1 fruit fly cellular context compared by ENCODE assay signal in genomic region chr3R:23314332-23314731, dm6.
TF ChIP-seq lines count a peak whose summit lies in the region.

No protein-coding gene starts in this region.

TF ChIP-seq in whole organism, embryonic, 481 proteins besides CTCF, POLR2A, EP300 and RAD21 (continued from another document and continues in another):
- TF ChIP-seq Mes4 (GFP tag; optimal IDR thresholded peaks at IDR 0.05; lab: Kevin White, UChicago) (peak; percentile 19), CG10565 (GFP tag; optimal IDR thresholded peaks at IDR 0.05; lab: Kevin White, UChicago) (no peak), pum (GFP tag; optimal IDR thresholded peaks at IDR 0.05; lab: Kevin White, UChicago) (no peak), chm (GFP tag; IDR thresholded peaks at IDR 0.05; lab: Robert Waterston, UW) (peak; percentile 74), gem (tag; optimal IDR thresholded peaks at IDR 0.05; lab: Kevin White, UChicago) (no peak), CG6791 (GFP tag; IDR thresholded peaks at IDR 0.05; lab: Robert Waterston, UW; ENCODE audit: partially characterized antibody) (no peak), ken (GFP tag; IDR thresholded peaks at IDR 0.05; lab: Robert Waterston, UW) (no peak), NC2β (GFP tag; optimal IDR thresholded peaks at IDR 0.05; lab: Kevin White, UChicago) (no peak), Ets97D (GFP tag; optimal IDR thresholded peaks at IDR 0.05; lab: Kevin White, UChicago) (peak; percentile 91), CG4424 (GFP tag; optimal IDR thresholded peaks at IDR 0.05; lab: Kevin White, UChicago) (peak; percentile 20), ttk (GFP tag; IDR thresholded peaks at IDR 0.05; lab: Robert Waterston, UW) (no peak), CG18011 (GFP tag; optimal IDR thresholded peaks at IDR 0.05; lab: Kevin White, UChicago) (no peak), CG17829 (tag; optimal IDR thresholded peaks at IDR 0.05; lab: Kevin White, UChicago) (peak; percentile 22), Dbx (GFP tag; IDR thresholded peaks at IDR 0.05; lab: Robert Waterston, UW) (0 out of 3 replicates have a peak, but pooled peaks have one; percentile 27), Adf1 (GFP tag; IDR thresholded peaks at IDR 0.05; lab: Robert Waterston, UW) (peak; percentile 54; the same call in 1 of the 2 replicates), CG3838 (GFP tag; optimal IDR thresholded peaks at IDR 0.05; lab: Kevin White, UChicago) (no peak), Hsf (GFP tag; optimal IDR thresholded peaks at IDR 0.05; lab: Kevin White, UChicago) (peak; percentile 3), CG3065 (GFP tag; optimal IDR thresholded peaks at IDR 0.05; lab: Kevin White, UChicago) (no peak), CG7928 (GFP tag; optimal IDR thresholded peaks at IDR 0.05; lab: Kevin White, UChicago) (no peak), Doc2 (GFP tag; IDR thresholded peaks at IDR 0.05; lab: Robert Waterston, UW) (no peak), fu2 (GFP tag; optimal IDR thresholded peaks at IDR 0.05; lab: Kevin White, UChicago) (no peak), CG7963 (GFP tag; IDR thresholded peaks at IDR 0.05; lab: Robert Waterston, UW; ENCODE audit: partially characterized antibody) (no peak), vnd (GFP tag; IDR thresholded peaks at IDR 0.05; lab: Robert Waterston, UW; ENCODE audit: partially characterized antibody) (no peak), CG7786 (GFP tag; optimal IDR thresholded peaks at IDR 0.05; lab: Kevin White, UChicago) (no peak), CG1832 (GFP tag; optimal IDR thresholded peaks at IDR 0.05; lab: Kevin White, UChicago) (no peak), ci (GFP tag; IDR thresholded peaks at IDR 0.05; lab: Robert Waterston, UW) (peak; percentile 82), jing (GFP tag; optimal IDR thresholded peaks at IDR 0.05; lab: Kevin White, UChicago) (no peak), CG11093 (GFP tag; IDR thresholded peaks at IDR 0.05; lab: Robert Waterston, UW) (no peak), CG17568 (GFP tag; optimal IDR thresholded peaks at IDR 0.05; lab: Kevin White, UChicago) (peak; percentile 65), tx (GFP tag; optimal IDR thresholded peaks at IDR 0.05; lab: Kevin White, UChicago) (no peak), CG30020 (tag; optimal IDR thresholded peaks at IDR 0.05; lab: Kevin White, UChicago) (no peak), CG1024 (GFP tag; IDR thresholded peaks at IDR 0.05; lab: Robert Waterston, UW) (no peak), al (GFP tag; IDR thresholded peaks at IDR 0.05; lab: Robert Waterston, UW) (no peak), CG8359 (GFP tag; optimal IDR thresholded peaks at IDR 0.05; lab: Kevin White, UChicago; ENCODE audit: borderline replicate concordance) (no peak), cas (GFP tag; IDR thresholded peaks at IDR 0.05; lab: Robert Waterston, UW) (no peak), CG15073 (GFP tag; optimal IDR thresholded peaks at IDR 0.05; lab: Kevin White, UChicago) (no peak), CG16813 (GFP tag; IDR thresholded peaks at IDR 0.05; lab: Robert Waterston, UW; ENCODE audit: partially characterized antibody) (no peak), Gug (GFP tag; IDR thresholded peaks at IDR 0.05; lab: Robert Waterston, UW) (no peak), CG14050 (GFP tag; IDR thresholded peaks at IDR 0.05; lab: Robert Waterston, UW) (no peak), Mrtf (GFP tag; IDR thresholded peaks at IDR 0.05; lab: Robert Waterston, UW) (no peak), Scr (GFP tag; IDR thresholded peaks at IDR 0.05; lab: Robert Waterston, UW; ENCODE audit: partially characterized antibody) (no peak), Lim3 (GFP tag; IDR thresholded peaks at IDR 0.05; lab: Robert Waterston, UW) (no peak), aop (GFP tag; IDR thresholded peaks at IDR 0.05; lab: Robert Waterston, UW) (peak; percentile 82), CG1529 (GFP tag; optimal IDR thresholded peaks at IDR 0.05; lab: Kevin White, UChicago) (no peak), prd (optimal IDR thresholded peaks at IDR 0.05; lab: Kevin White, UChicago) (no peak), prd (GFP tag; IDR thresholded peaks at IDR 0.05; lab: Robert Waterston, UW) (0 out of 3 replicates have a peak, but pooled peaks have one; percentile 12), CG18599 (GFP tag; optimal IDR thresholded peaks at IDR 0.05; lab: Kevin White, UChicago) (peak; percentile 42), CG8765 (GFP tag; IDR thresholded peaks at IDR 0.05; lab: Robert Waterston, UW) (no peak), CG18619 (GFP tag; optimal IDR thresholded peaks at IDR 0.05; lab: Kevin White, UChicago) (no peak), row (GFP tag; IDR thresholded peaks at IDR 0.05; lab: Robert Waterston, UW) (0 out of 3 replicates have a peak, but pooled peaks have one; percentile 6), sens-2 (GFP tag; IDR thresholded peaks at IDR 0.05; lab: Robert Waterston, UW) (peak; percentile 30; the same call in 1 of the 2 replicates), zfh2 (GFP tag; optimal IDR thresholded peaks at IDR 0.05; lab: Kevin White, UChicago) (no peak), pan (optimal IDR thresholded peaks at IDR 0.05; lab: Kevin White, UChicago) (no peak), pan (GFP tag; optimal IDR thresholded peaks at IDR 0.05 in 1 of 2, IDR thresholded peaks at IDR 0.05 in 1 of 2) (peak in 1 of 2 experiments; percentile 43), CG10209 (GFP tag; optimal IDR thresholded peaks at IDR 0.05; lab: Kevin White, UChicago) (no peak), nau (GFP tag; optimal IDR thresholded peaks at IDR 0.05; lab: Kevin White, UChicago) (peak; percentile 65), CG5245 (GFP tag; optimal IDR thresholded peaks at IDR 0.05; lab: Kevin White, UChicago) (no peak), kay (GFP tag; optimal IDR thresholded peaks at IDR 0.05; lab: Kevin White, UChicago) (no peak), Dp (GFP tag; optimal IDR thresholded peaks at IDR 0.05; lab: Kevin White, UChicago) (no peak), CG42726 (GFP tag; IDR thresholded peaks at IDR 0.05; lab: Robert Waterston, UW; ENCODE audit: partially characterized antibody) (no peak), yki (optimal IDR thresholded peaks at IDR 0.05; lab: Kevin White, UChicago) (peak; percentile 73), CG33557 (GFP tag; optimal IDR thresholded peaks at IDR 0.05; lab: Kevin White, UChicago) (peak; percentile 47), CG4282 (GFP tag; optimal IDR thresholded peaks at IDR 0.05; lab: Kevin White, UChicago) (no peak), so (GFP tag; IDR thresholded peaks at IDR 0.05; lab: Robert Waterston, UW) (peak; percentile 53; the same call in 1 of the 3 replicates), CG31365 (tag; optimal IDR thresholded peaks at IDR 0.05; lab: Kevin White, UChicago) (peak; percentile 67), CG8924 (tag; optimal IDR thresholded peaks at IDR 0.05; lab: Kevin White, UChicago) (peak; percentile 40), CG31388 (GFP tag; optimal IDR thresholded peaks at IDR 0.05; lab: Kevin White, UChicago) (no peak), sr (GFP tag; IDR thresholded peaks at IDR 0.05; lab: Robert Waterston, UW) (no peak), CG11456 (GFP tag; IDR thresholded peaks at IDR 0.05; lab: Robert Waterston, UW) (no peak), Dip2 (GFP tag; IDR thresholded peaks at IDR 0.05; lab: Robert Waterston, UW) (no peak), B-H2 (GFP tag; optimal IDR thresholded peaks at IDR 0.05; lab: Kevin White, UChicago) (peak; percentile 22), Lpt (GFP tag; optimal IDR thresholded peaks at IDR 0.05; lab: Kevin White, UChicago) (no peak), amos (GFP tag; IDR thresholded peaks at IDR 0.05; lab: Robert Waterston, UW; ENCODE audit: partially characterized antibody) (no peak), CG17912 (GFP tag; optimal IDR thresholded peaks at IDR 0.05; lab: Kevin White, UChicago) (peak; percentile 86), CG7745 (tag; optimal IDR thresholded peaks at IDR 0.05; lab: Kevin White, UChicago) (peak; percentile 40), run (tag; optimal IDR thresholded peaks at IDR 0.05; lab: Kevin White, UChicago) (no peak), Spps (tag; optimal IDR thresholded peaks at IDR 0.05; lab: Kevin White, UChicago) (no peak), CG13894 (tag; optimal IDR thresholded peaks at IDR 0.05; lab: Kevin White, UChicago) (no peak), lbe (GFP tag; optimal IDR thresholded peaks at IDR 0.05; lab: Kevin White, UChicago) (no peak), br (optimal IDR thresholded peaks at IDR 0.05; lab: Kevin White, UChicago) (no peak), ranshi (GFP tag; IDR thresholded peaks at IDR 0.05; lab: Robert Waterston, UW) (peak; percentile 22; the same call in 1 of the 2 replicates), btn (GFP tag; optimal IDR thresholded peaks at IDR 0.05; lab: Kevin White, UChicago) (no peak), CG10979 (tag; optimal IDR thresholded peaks at IDR 0.05; lab: Kevin White, UChicago) (no peak), CG17359 (tag; optimal IDR thresholded peaks at IDR 0.05; lab: Kevin White, UChicago) (peak; percentile 42), CG7556 (GFP tag; optimal IDR thresholded peaks at IDR 0.05; lab: Kevin White, UChicago) (no peak), Oaz (GFP tag; IDR thresholded peaks at IDR 0.05; lab: Robert Waterston, UW) (no peak), CG17385 (GFP tag; optimal IDR thresholded peaks at IDR 0.05; lab: Kevin White, UChicago) (peak; percentile 42), CG11723 (GFP tag; optimal IDR thresholded peaks at IDR 0.05; lab: Kevin White, UChicago) (peak; percentile 56), CG3281 (GFP tag; optimal IDR thresholded peaks at IDR 0.05; lab: Kevin White, UChicago) (peak; percentile 50), eve (GFP tag; optimal IDR thresholded peaks at IDR 0.05; lab: Kevin White, UChicago) (no peak), Bdp1 (GFP tag; optimal IDR thresholded peaks at IDR 0.05; lab: Kevin White, UChicago) (no peak), sens (GFP tag; lab: Kevin White, UChicago) (peak; percentile 69), CG2129 (GFP tag; IDR thresholded peaks at IDR 0.05; lab: Robert Waterston, UW; ENCODE audit: partially characterized antibody) (no peak), fd102C (GFP tag; optimal IDR thresholded peaks at IDR 0.05; lab: Kevin White, UChicago) (peak; percentile 36), org-1 (GFP tag; optimal IDR thresholded peaks at IDR 0.05; lab: Kevin White, UChicago) (peak; percentile 31), cwo (GFP tag; optimal IDR thresholded peaks at IDR 0.05; lab: Kevin White, UChicago) (no peak), CG4360 (GFP tag; IDR thresholded peaks at IDR 0.05; lab: Robert Waterston, UW) (peak; percentile 97), ems (GFP tag; optimal IDR thresholded peaks at IDR 0.05; lab: Kevin White, UChicago) (no peak), crp (GFP tag; optimal IDR thresholded peaks at IDR 0.05; lab: Kevin White, UChicago) (no peak), Asciz (GFP tag; optimal IDR thresholded peaks at IDR 0.05; lab: Kevin White, UChicago) (peak; percentile 47), HmgD (GFP tag; optimal IDR thresholded peaks at IDR 0.05; lab: Kevin White, UChicago) (peak; percentile 49), CG2889 (GFP tag; IDR thresholded peaks at IDR 0.05; lab: Robert Waterston, UW) (no peak), CG11560 (tag; IDR thresholded peaks at IDR 0.05; lab: Robert Waterston, UW) (no peak), B-H1 (GFP tag; IDR thresholded peaks at IDR 0.05; lab: Robert Waterston, UW) (no peak), dan (GFP tag; IDR thresholded peaks at IDR 0.05; lab: Robert Waterston, UW) (no peak), CG8290 (GFP tag; optimal IDR thresholded peaks at IDR 0.05; lab: Kevin White, UChicago) (peak; percentile 23), CG8290 (tag; optimal IDR thresholded peaks at IDR 0.05; lab: Kevin White, UChicago) (peak; percentile 35 to 44), Deaf1 (tag; optimal IDR thresholded peaks at IDR 0.05; lab: Kevin White, UChicago) (peak; percentile 81), Bgb (GFP tag; IDR thresholded peaks at IDR 0.05; lab: Robert Waterston, UW; ENCODE audit: partially characterized antibody) (no peak), CG14710 (tag; optimal IDR thresholded peaks at IDR 0.05; lab: Kevin White, UChicago) (peak; percentile 12), CG13287 (GFP tag; IDR thresholded peaks at IDR 0.05; lab: Robert Waterston, UW; ENCODE audit: partially characterized antibody) (peak; percentile 25; the same call in 1 of the 2 replicates), bigmax (GFP tag; optimal IDR thresholded peaks at IDR 0.05; lab: Kevin White, UChicago) (no peak), ind (GFP tag; optimal IDR thresholded peaks at IDR 0.05; lab: Kevin White, UChicago) (no peak), her (GFP tag; optimal IDR thresholded peaks at IDR 0.05; lab: Kevin White, UChicago) (peak; percentile 11), repo (GFP tag; optimal IDR thresholded peaks at IDR 0.05; lab: Kevin White, UChicago) (peak; percentile 13), CG3163 (GFP tag; optimal IDR thresholded peaks at IDR 0.05; lab: Kevin White, UChicago) (peak; percentile 34), Max (GFP tag; optimal IDR thresholded peaks at IDR 0.05; lab: Kevin White, UChicago) (no peak), CG17328 (GFP tag; IDR thresholded peaks at IDR 0.05; lab: Robert Waterston, UW) (0 out of 2 replicates have a peak, but pooled peaks have one; percentile 32), tap (tag; optimal IDR thresholded peaks at IDR 0.05; lab: Kevin White, UChicago) (peak; percentile 20), MTF-1 (GFP tag; optimal IDR thresholded peaks at IDR 0.05; lab: Kevin White, UChicago; ENCODE audit: borderline replicate concordance) (peak; percentile 68), zen (tag; optimal IDR thresholded peaks at IDR 0.05; lab: Kevin White, UChicago) (no peak), dati (GFP tag; IDR thresholded peaks at IDR 0.05; lab: Robert Waterston, UW) (no peak), E2f2 (GFP tag; IDR thresholded peaks at IDR 0.05; lab: Robert Waterston, UW) (0 out of 2 replicates have a peak, but pooled peaks have one; percentile 16), CG16815 (GFP tag; optimal IDR thresholded peaks at IDR 0.05; lab: Kevin White, UChicago) (no peak), Hmx (GFP tag; optimal IDR thresholded peaks at IDR 0.05; lab: Kevin White, UChicago) (no peak), NFAT (GFP tag; IDR thresholded peaks at IDR 0.05; lab: Robert Waterston, UW) (no peak), TFAM (GFP tag; optimal IDR thresholded peaks at IDR 0.05; lab: Kevin White, UChicago) (no peak), CrebB (tag; optimal IDR thresholded peaks at IDR 0.05; lab: Kevin White, UChicago) (peak; percentile 68), CG6254 (GFP tag; optimal IDR thresholded peaks at IDR 0.05; lab: Kevin White, UChicago) (peak; percentile 68), CG15479 (GFP tag; optimal IDR thresholded peaks at IDR 0.05; lab: Kevin White, UChicago) (peak; percentile 57), Meics (GFP tag; optimal IDR thresholded peaks at IDR 0.05; lab: Kevin White, UChicago) (peak; percentile 50), E2f1 (GFP tag; IDR thresholded peaks at IDR 0.05; lab: Robert Waterston, UW) (no peak; the same call in 1 of the 2 replicates), Hr3 (GFP tag; optimal IDR thresholded peaks at IDR 0.05; lab: Kevin White, UChicago) (no peak), nom (GFP tag; optimal IDR thresholded peaks at IDR 0.05; lab: Kevin White, UChicago) (peak; percentile 77)
